Worm (Caenorhabditis elegans): ENCODE results near the gene Y37E11B.1.

DNA sequence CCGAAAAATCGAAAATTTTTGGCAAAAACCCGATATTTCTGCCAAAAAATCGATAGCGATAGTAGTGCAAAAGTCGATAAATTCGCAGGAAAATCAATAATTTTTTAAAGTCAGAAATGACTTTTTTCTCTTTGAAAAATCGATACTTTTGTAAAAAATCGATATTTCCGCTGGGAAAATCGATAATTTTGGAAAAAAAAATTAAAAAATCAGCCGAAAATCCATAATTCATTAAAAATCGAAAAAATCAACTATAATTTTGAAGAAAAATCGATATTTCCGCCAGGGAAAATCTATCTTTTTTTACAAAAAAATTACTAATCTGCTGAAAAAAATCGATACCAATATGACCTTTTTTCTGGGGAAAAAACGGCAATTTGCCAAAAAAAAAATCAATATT is 47.9 kb upstream of the Y37E11B.1 start:
- TF ChIP-seq nhr-237 (tag; optimal IDR thresholded peaks at IDR 0.05) (no peak), unc-39 (tag; optimal IDR thresholded peaks at IDR 0.05) (no peak), sem-4 (tag; optimal IDR thresholded peaks at IDR 0.05) (no peak), ama-1 (optimal IDR thresholded peaks at IDR 0.05) (no peak), nhr-129 (tag; optimal IDR thresholded peaks at IDR 0.05) (no peak), F13H6.1 (tag; optimal IDR thresholded peaks at IDR 0.05) (no peak), elt-3 (tag; optimal IDR thresholded peaks at IDR 0.05) (no peak), unc-55 (GFP tag; optimal IDR thresholded peaks at IDR 0.05) (no peak), mdl-1 (tag; optimal IDR thresholded peaks at IDR 0.05) (no peak)
